Worm (Caenorhabditis elegans) whole organism, mixed stage, embryonic: ENCODE measurements around the gene K08D8.3.

ENCODE experiments used
- bed-3 ChIP-seq: fragments of 200-800 bp; sonication (Bioruptor generic); optimal IDR thresholded peaks from 3 replicates; lab custom pipeline; 2018; ENCODE audit warnings: mild to moderate bottlenecking, missing genetic modification characterization, moderate library complexity, missing compliant biosample characterization
- ces-1 ChIP-seq: fragments of 150-350 bp; optimal IDR thresholded peaks from 2 replicates; lab custom pipeline; 2014; ENCODE audit warnings: missing biosample characterization, missing genetic modification reagents, missing genetic modification characterization
- cnd-1 ChIP-seq: fragments of 200-800 bp; sonication (Bioruptor generic); optimal IDR thresholded peaks from 2 replicates; lab custom pipeline; 2018; ENCODE audit warnings: mild to moderate bottlenecking, missing genetic modification characterization, missing compliant biosample characterization
- drap-1 ChIP-seq: fragments of 200-800 bp; sonication (Bioruptor generic); optimal IDR thresholded peaks from 3 replicates; lab custom pipeline; 2018; ENCODE audit warnings: mild to moderate bottlenecking, missing genetic modification characterization, missing compliant biosample characterization
- elt-3 ChIP-seq: fragments of 150-350 bp; optimal IDR thresholded peaks from 2 replicates; lab custom pipeline; 2014; ENCODE audit warnings: missing biosample characterization, missing genetic modification characterization
- lsy-2 ChIP-seq: fragments of 150-350 bp; optimal IDR thresholded peaks from 2 replicates; lab custom pipeline; 2014; ENCODE audit warnings: missing biosample characterization, missing genetic modification characterization
- mep-1 ChIP-seq: fragments of 150-350 bp; optimal IDR thresholded peaks from 2 replicates; lab custom pipeline; 2017; ENCODE audit warnings: missing biosample characterization, missing genetic modification reagents, missing genetic modification characterization, inconsistent platforms
- nhr-12 ChIP-seq: fragments of 150-350 bp; optimal IDR thresholded peaks from 2 replicates; lab custom pipeline; 2014; ENCODE audit warnings: missing biosample characterization, missing genetic modification characterization
- nhr-28 ChIP-seq: fragments of 150-350 bp; optimal IDR thresholded peaks from 2 replicates; lab custom pipeline; 2014; ENCODE audit warnings: missing biosample characterization, missing genetic modification characterization
- nhr-76 ChIP-seq: sonication (generic microtip); optimal IDR thresholded peaks from 2 replicates; lab custom pipeline; 2017; ENCODE audit warnings: missing biosample characterization, missing genetic modification characterization
- pha-4 ChIP-seq: fragments of 150-350 bp; optimal IDR thresholded peaks from 2 replicates; lab custom pipeline; 2018; ENCODE audit warnings: missing biosample characterization, missing genetic modification reagents, missing genetic modification characterization
- tbx-8 ChIP-seq: fragments of 200-800 bp; sonication (Bioruptor generic); optimal IDR thresholded peaks from 2 replicates; lab custom pipeline; 2018; ENCODE audit warnings: mild to moderate bottlenecking, missing genetic modification characterization, moderate library complexity, missing compliant biosample characterization
- unc-62 ChIP-seq: fragments of 150-350 bp; optimal IDR thresholded peaks from 2 replicates; lab custom pipeline; 2014; ENCODE audit warnings: missing biosample characterization, missing genetic modification reagents, missing genetic modification characterization
- ztf-11 ChIP-seq: fragments of 150-350 bp; optimal IDR thresholded peaks from 2 replicates; lab custom pipeline; 2014; ENCODE audit warnings: missing biosample characterization, missing genetic modification characterization

DNA sequence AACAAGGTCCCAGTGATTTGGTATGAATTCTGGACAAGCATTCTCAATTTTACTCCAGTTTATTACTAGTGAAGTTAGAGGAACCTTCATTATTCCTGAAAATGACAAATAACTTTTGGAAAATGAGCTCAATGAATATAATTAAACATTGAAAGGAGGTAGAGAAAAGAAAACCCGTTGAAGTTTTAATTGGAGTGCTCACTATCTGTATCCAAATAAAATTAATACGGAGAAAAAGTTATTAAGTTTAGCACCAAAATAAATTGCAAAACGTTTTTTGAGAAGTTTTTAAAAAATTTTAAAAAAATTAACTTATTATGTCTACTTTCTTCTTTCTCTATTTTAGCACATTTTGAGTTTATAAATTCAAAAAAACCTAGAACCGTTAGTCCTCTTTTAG is 40.0 kb upstream of the K08D8.3 start, which contains the start of gene F55G11.1:
- TF ChIP-seq ztf-11 (tag; lab: Kevin White, UChicago): no peak
- TF ChIP-seq nhr-12 (tag; lab: Kevin White, UChicago): no peak
- no peak for TF ChIP-seq pha-4
- no peak for TF ChIP-seq unc-62 (GFP tag; lab: Kevin White, UChicago)
- no peak for TF ChIP-seq lsy-2 (tag; lab: Kevin White, UChicago)
- TF ChIP-seq cnd-1 (tag; lab: Kevin White, UChicago): no peak
- TF ChIP-seq tbx-8: no peak
- TF ChIP-seq ces-1 (GFP tag; lab: Kevin White, UChicago): no peak
- TF ChIP-seq bed-3: no peak
- no peak for TF ChIP-seq nhr-76
- no peak for TF ChIP-seq nhr-28 (tag; lab: Kevin White, UChicago)
- TF ChIP-seq elt-3 (tag; lab: Kevin White, UChicago): no peak
- no peak for TF ChIP-seq mep-1
- no peak for TF ChIP-seq drap-1 (GFP tag; lab: Kevin White, UChicago)
